Worm (Caenorhabditis elegans) whole organism, L4 larva: ENCODE results near the gene clec-145.

ENCODE experiments used
- D1046.2 ChIP-seq: fragments of 200-800 bp; sonication (Bioruptor generic); IDR thresholded peaks from 2 replicates; pipeline ENCODE4 v1.3.6; 2022; ENCODE audit warnings: missing genetic modification characterization, missing compliant biosample characterization
- F26F4.8 ChIP-seq: fragments of 200-800 bp; sonication (Bioruptor generic); conservative IDR thresholded peaks from 2 replicates; pipeline ENCODE4 v1.3.6; 2022; ENCODE audit warnings: missing genetic modification characterization, missing compliant biosample characterization
- F44E2.7 ChIP-seq: fragments of 200-800 bp; sonication (Bioruptor generic); IDR thresholded peaks from 2 replicates; pipeline ENCODE4 v2.1.2; 2022; ENCODE audit warnings: missing genetic modification characterization, missing compliant biosample characterization
- T26A8.4 ChIP-seq: fragments of 200-800 bp; sonication (Bioruptor generic); IDR thresholded peaks from 2 replicates; pipeline ENCODE4 v1.3.6; 2022; ENCODE audit warnings: missing genetic modification characterization, missing compliant biosample characterization
- Y105C5A.15 ChIP-seq: fragments of 200-800 bp; sonication (Bioruptor generic); IDR thresholded peaks from 2 replicates; pipeline ENCODE4 v1.3.6; 2022; ENCODE audit warnings: missing genetic modification characterization, missing compliant biosample characterization
- Y48G9A.11 ChIP-seq: fragments of 200-800 bp; sonication (Bioruptor generic); IDR thresholded peaks from 2 replicates; pipeline ENCODE4 v1.3.6; 2022; ENCODE audit warnings: missing genetic modification reagents, missing genetic modification characterization, missing compliant biosample characterization
- Y75B8A.6 ChIP-seq: fragments of 200-800 bp; sonication (Bioruptor generic); IDR thresholded peaks from 2 replicates; pipeline ENCODE4 v1.3.6; 2022; ENCODE audit warnings: missing genetic modification reagents, missing genetic modification characterization, missing compliant biosample characterization
- ZK337.2 ChIP-seq: fragments of 200-800 bp; sonication (Bioruptor generic); IDR thresholded peaks from 2 replicates; pipeline ENCODE4 v1.3.6; 2022; ENCODE audit warnings: missing genetic modification reagents, missing genetic modification characterization, missing compliant biosample characterization
- aha-1 ChIP-seq: fragments of 150-350 bp; peaks from one replicate; lab custom pipeline; 2014; ENCODE audit warnings: missing biosample characterization, missing genetic modification characterization
- aly-2 ChIP-seq: sonication (generic microtip); optimal IDR thresholded peaks from 2 replicates; lab custom pipeline; 2018; ENCODE audit warnings: missing biosample characterization, missing genetic modification characterization
- ama-1 ChIP-seq: fragments of 150-350 bp; optimal IDR thresholded peaks from 2 replicates; lab custom pipeline; 2014; ENCODE audit warnings: inconsistent platforms, mixed read lengths
- attf-4 ChIP-seq: sonication (generic microtip); optimal IDR thresholded peaks from 3 replicates; lab custom pipeline; 2017; ENCODE audit warnings: missing biosample characterization, missing genetic modification characterization
- ceh-28 ChIP-seq: fragments of 150-350 bp; optimal IDR thresholded peaks from 2 replicates; lab custom pipeline; 2014; ENCODE audit warnings: missing biosample characterization, missing genetic modification reagents, missing genetic modification characterization
- ceh-44 ChIP-seq: fragments of 200-800 bp; sonication (Bioruptor generic); IDR thresholded peaks from 2 replicates; pipeline ENCODE4 v1.3.6; 2022; ENCODE audit warnings: missing genetic modification reagents, missing genetic modification characterization, missing compliant biosample characterization
- ceh-62 ChIP-seq: sonication (generic microtip); optimal IDR thresholded peaks from 2 replicates; lab custom pipeline; 2017; ENCODE audit warnings: missing biosample characterization, missing genetic modification characterization
- cey-2 ChIP-seq: sonication (generic microtip); optimal IDR thresholded peaks from 3 replicates; lab custom pipeline; 2017; ENCODE audit warnings: missing genetic modification characterization, mild to moderate bottlenecking, missing compliant biosample characterization, antibody characterized with exemption, borderline replicate concordance; ENCODE audit not compliant: insufficient read depth
- daf-16 ChIP-seq, 3 experiments: sonication (generic microtip); optimal IDR thresholded peaks; 2 replicates each; lab custom pipeline; 2016 to 2017; ENCODE audit warnings: missing genetic modification characterization in 3 of 3, missing genetic modification reagents in 3 of 3, mild to moderate bottlenecking in 2 of 3, missing compliant biosample characterization in 2 of 3, missing biosample characterization in 1 of 3, moderate library complexity in 1 of 3
- dmd-9 ChIP-seq: fragments of 200-800 bp; sonication (Bioruptor generic); IDR thresholded peaks from 2 replicates; pipeline ENCODE4 v1.3.6; 2022; ENCODE audit warnings: missing genetic modification reagents, missing genetic modification characterization, missing compliant biosample characterization
- dve-1 ChIP-seq: sonication (generic microtip); optimal IDR thresholded peaks from 2 replicates; lab custom pipeline; 2017; ENCODE audit warnings: antibody characterized with exemption, mild to moderate bottlenecking, missing genetic modification characterization, missing compliant biosample characterization; ENCODE audit not compliant: insufficient read depth
- egl-43 ChIP-seq: fragments of 200-800 bp; sonication (Bioruptor generic); IDR thresholded peaks from 2 replicates; pipeline ENCODE4 v1.3.6; 2022; ENCODE audit warnings: missing genetic modification reagents, missing genetic modification characterization, missing compliant biosample characterization
- fos-1 ChIP-seq: fragments of 150-350 bp; optimal IDR thresholded peaks from 2 replicates; lab custom pipeline; 2014; ENCODE audit warnings: missing biosample characterization, missing genetic modification characterization
- hif-1 ChIP-seq, 2 experiments: sonication (generic microtip); optimal IDR thresholded peaks; 2 replicates each; lab custom pipeline; 2016 to 2017; ENCODE audit warnings: missing compliant biosample characterization in 2 of 2, missing genetic modification characterization in 2 of 2, missing genetic modification reagents in 2 of 2, missing genotype in 2 of 2, mild to moderate bottlenecking in 1 of 2
- hlh-11 ChIP-seq: fragments of 200-800 bp; sonication (Bioruptor generic); optimal IDR thresholded peaks from 2 replicates; lab custom pipeline; 2018; ENCODE audit warnings: mild to moderate bottlenecking, missing genetic modification characterization, missing compliant biosample characterization
- lim-7 ChIP-seq: fragments of 200-800 bp; sonication (Bioruptor generic); IDR thresholded peaks from 2 replicates; pipeline ENCODE4 v1.3.6; 2022; ENCODE audit warnings: missing genetic modification characterization, missing compliant biosample characterization
- lin-1 ChIP-seq: fragments of 200-800 bp; sonication (Bioruptor generic); IDR thresholded peaks from 2 replicates; pipeline ENCODE4 v1.3.6; 2022; ENCODE audit warnings: missing genetic modification reagents, missing genetic modification characterization, missing compliant biosample characterization
- lin-13 ChIP-seq: fragments of 150-350 bp; optimal IDR thresholded peaks from 2 replicates; lab custom pipeline; 2014; ENCODE audit warnings: missing biosample characterization, missing genetic modification reagents, missing genetic modification characterization
- lin-29 ChIP-seq: fragments of 200-800 bp; sonication (Bioruptor generic); IDR thresholded peaks from 2 replicates; pipeline ENCODE4 v1.3.6; 2022; ENCODE audit warnings: missing genetic modification reagents, missing genetic modification characterization, missing compliant biosample characterization
- lin-38 ChIP-seq: fragments of 200-800 bp; sonication (Bioruptor generic); IDR thresholded peaks from 2 replicates; pipeline ENCODE4 v1.3.6; 2022; ENCODE audit warnings: missing genetic modification reagents, missing genetic modification characterization, missing compliant biosample characterization
- lsy-2 ChIP-seq, 2 experiments: fragments of 150-350 bp in 1 of 2; sonication (generic microtip) in 1 of 2; optimal IDR thresholded peaks; 2 replicates each; lab custom pipeline; 2014 to 2017; ENCODE audit warnings: missing biosample characterization in 2 of 2, missing genetic modification characterization in 2 of 2
- madf-5 ChIP-seq, 2 experiments: fragments of 200-800 bp; sonication (Bioruptor generic); IDR thresholded peaks; 2 replicates each; pipeline ENCODE4 v1.3.6; 2022; ENCODE audit warnings: missing compliant biosample characterization in 2 of 2, missing genetic modification characterization in 2 of 2
- mep-1 ChIP-seq: fragments of 150-350 bp; sonication (generic microtip); optimal IDR thresholded peaks from 3 replicates; lab custom pipeline; 2014; ENCODE audit warnings: missing biosample characterization, missing genetic modification characterization
- mes-2 ChIP-seq: sonication (generic microtip); optimal IDR thresholded peaks from 2 replicates; lab custom pipeline; 2016; ENCODE audit warnings: missing genotype, mild to moderate bottlenecking, missing genetic modification characterization, missing compliant biosample characterization; ENCODE audit not compliant: poor library complexity, severe bottlenecking
- mxl-3 ChIP-seq: fragments of 200-800 bp; sonication (Bioruptor generic); optimal IDR thresholded peaks from 2 replicates; lab custom pipeline; 2018; ENCODE audit warnings: mild to moderate bottlenecking, missing genetic modification characterization, missing compliant biosample characterization
- nhr-10 ChIP-seq: fragments of 150-350 bp; optimal IDR thresholded peaks from 2 replicates; lab custom pipeline; 2014; ENCODE audit warnings: missing biosample characterization, missing genetic modification characterization
- nhr-102 ChIP-seq: sonication (generic microtip); optimal IDR thresholded peaks from 2 replicates; lab custom pipeline; 2016; ENCODE audit warnings: mild to moderate bottlenecking, missing genetic modification characterization, moderate library complexity, missing compliant biosample characterization
- nhr-111 ChIP-seq: fragments of 200-800 bp; sonication (Bioruptor generic); optimal IDR thresholded peaks from 2 replicates; lab custom pipeline; 2018; ENCODE audit warnings: mild to moderate bottlenecking, missing genetic modification characterization, missing compliant biosample characterization
- nhr-237 ChIP-seq: sonication (generic microtip); optimal IDR thresholded peaks from 2 replicates; lab custom pipeline; 2017; ENCODE audit warnings: missing biosample characterization, missing genetic modification characterization
- nhr-48 ChIP-seq: sonication (generic microtip); optimal IDR thresholded peaks from 2 replicates; lab custom pipeline; 2016; ENCODE audit warnings: mild to moderate bottlenecking, missing genetic modification characterization, missing compliant biosample characterization
- nhr-77 ChIP-seq: fragments of 150-350 bp; optimal IDR thresholded peaks from 2 replicates; lab custom pipeline; 2014; ENCODE audit warnings: missing biosample characterization, missing genetic modification characterization
- rbr-2 ChIP-seq: sonication (generic microtip); optimal IDR thresholded peaks from 2 replicates; lab custom pipeline; 2016; ENCODE audit warnings: missing genotype, missing genetic modification characterization, missing compliant biosample characterization
- saeg-2 ChIP-seq: fragments of 200-800 bp; sonication (Bioruptor generic); IDR thresholded peaks from 2 replicates; pipeline ENCODE4 v1.3.6; 2022; ENCODE audit warnings: missing genetic modification reagents, missing genetic modification characterization, missing compliant biosample characterization
- sdz-12 ChIP-seq: fragments of 200-800 bp; sonication (Bioruptor generic); optimal IDR thresholded peaks from 2 replicates; lab custom pipeline; 2018; ENCODE audit warnings: mild to moderate bottlenecking, missing genetic modification characterization, missing compliant biosample characterization
- set-16 ChIP-seq: fragments of 200-800 bp; sonication (Bioruptor generic); IDR thresholded peaks from 2 replicates; pipeline ENCODE4 v1.3.6; 2022; ENCODE audit warnings: missing genetic modification reagents, missing genetic modification characterization, missing compliant biosample characterization
- skn-1 ChIP-seq: fragments of 150-350 bp; optimal IDR thresholded peaks from 2 replicates; lab custom pipeline; 2014; ENCODE audit warnings: missing biosample characterization, missing genetic modification characterization
- snpc-4 ChIP-seq: fragments of 150-350 bp; optimal IDR thresholded peaks from 2 replicates; lab custom pipeline; 2014; ENCODE audit warnings: missing biosample characterization, missing genetic modification characterization
- spr-1 ChIP-seq: sonication (generic microtip); optimal IDR thresholded peaks from 2 replicates; lab custom pipeline; 2016; ENCODE audit warnings: mild to moderate bottlenecking, missing genetic modification characterization, missing compliant biosample characterization
- unc-62 ChIP-seq, 3 experiments: fragments of 150-350 bp in 1 of 3; sonication (generic microtip); optimal IDR thresholded peaks in 2 of 3; peaks in 1 of 3; 1 replicate in 1 of 3; 2 replicates in 2 of 3; lab custom pipeline; 2014 to 2017; ENCODE audit warnings: missing biosample characterization in 3 of 3, missing genetic modification characterization in 3 of 3, missing genetic modification reagents in 3 of 3, missing genotype in 1 of 3
- zfp-2 ChIP-seq: sonication (generic microtip); optimal IDR thresholded peaks from 2 replicates; lab custom pipeline; 2016; ENCODE audit warnings: mild to moderate bottlenecking, missing genetic modification characterization, missing compliant biosample characterization
- ztf-7 ChIP-seq: fragments of 150-350 bp; optimal IDR thresholded peaks from 2 replicates; lab custom pipeline; 2014; ENCODE audit warnings: missing biosample characterization, missing genetic modification characterization

Gene clec-145

ce11 chrII:13590461-13590860 lies at the start of gene clec-145:
clec-145 (minus strand) TSS chrII:13590561.
- TF ChIP-seq aha-1 (no peak), ceh-62 (tag; lab: Kevin White, UChicago) (no peak)

- TF ChIP-seq ceh-44 (no peak), dmd-9 (GFP tag; lab: Robert Waterston, UW) (no peak), egl-43 (GFP tag; lab: Robert Waterston, UW) (no peak), lin-38 (GFP tag; lab: Robert Waterston, UW) (no peak), lsy-2 (tag; optimal IDR thresholded peaks at IDR 0.05; lab: Kevin White, UChicago) (peak in 1 of 2 experiments; percentile 50), mxl-3 (GFP tag; lab: Kevin White, UChicago) (peak; percentile 53), ZK337.2 (GFP tag; lab: Robert Waterston, UW) (no peak), hlh-11 (peak; percentile 87), zfp-2 (tag; lab: Kevin White, UChicago) (no peak), Y48G9A.11 (GFP tag; lab: Robert Waterston, UW) (no peak), ama-1 (lab: Kevin White, UChicago) (no peak), nhr-77 (tag; lab: Kevin White, UChicago) (peak; percentile 82), saeg-2 (no peak), nhr-102 (tag; lab: Kevin White, UChicago) (peak; percentile 14), fos-1 (tag; lab: Kevin White, UChicago) (no peak), aly-2 (no peak), T26A8.4 (GFP tag; lab: Robert Waterston, UW) (peak; percentile 9; the same call in 1 of the 2 replicates), mep-1 (tag; lab: Kevin White, UChicago) (peak; percentile 54), snpc-4 (tag; lab: Kevin White, UChicago) (no peak), hif-1 (tag; optimal IDR thresholded peaks at IDR 0.05; lab: Kevin White, UChicago) (peak; percentile 93 to 97), skn-1 (tag; lab: Kevin White, UChicago) (no peak), lin-13 (GFP tag; lab: Kevin White, UChicago) (peak; percentile 16), F44E2.7 (GFP tag; lab: Robert Waterston, UW) (no peak), Y105C5A.15 (GFP tag; lab: Robert Waterston, UW) (no peak), F26F4.8 (GFP tag; lab: Robert Waterston, UW) (no peak), ceh-28 (tag; lab: Kevin White, UChicago) (peak; percentile 55), attf-4 (tag; lab: Kevin White, UChicago) (no peak), ztf-7 (tag; lab: Kevin White, UChicago) (peak; percentile 13), sdz-12 (no peak), Y75B8A.6 (GFP tag; lab: Robert Waterston, UW) (no peak), nhr-237 (no peak), unc-62 (GFP tag; optimal IDR thresholded peaks at IDR 0.05 in 1 of 2; lab: Kevin White, UChicago) (peak in 1 of 2 experiments; percentile 68), unc-62 (tag; optimal IDR thresholded peaks at IDR 0.05; lab: Kevin White, UChicago) (no peak), cey-2 (tag; lab: Kevin White, UChicago) (no peak), rbr-2 (no peak), dve-1 (tag; lab: Kevin White, UChicago) (peak; percentile 82), nhr-10 (tag; lab: Kevin White, UChicago) (no peak), mes-2 (tag; lab: Kevin White, UChicago) (no peak), lim-7 (GFP tag; lab: Robert Waterston, UW) (no peak), nhr-48 (tag; lab: Kevin White, UChicago) (peak; percentile 87), madf-5 (GFP tag; IDR thresholded peaks at IDR 0.05; lab: Robert Waterston, UW) (no peak), daf-16 (GFP tag; optimal IDR thresholded peaks at IDR 0.05; lab: Kevin White, UChicago) (no peak), daf-16 (tag; optimal IDR thresholded peaks at IDR 0.05; lab: Kevin White, UChicago) (peak; percentile 91), nhr-111 (no peak), D1046.2 (GFP tag; lab: Robert Waterston, UW) (no peak), lin-1 (GFP tag; lab: Robert Waterston, UW) (no peak), spr-1 (tag; lab: Kevin White, UChicago) (peak; percentile 17), set-16 (no peak), lin-29 (GFP tag; lab: Robert Waterston, UW) (no peak)
Measured at ce11 chrII:13638576-13638975, 48.2 kb upstream of the clec-145 start.
